Worm (Caenorhabditis elegans) whole organism, late embryonic: ENCODE measurements around the gene C25F6.1.

Experiments
- ceh-14 ChIP-seq: sonication (generic microtip); optimal IDR thresholded peaks from 2 replicates; lab custom pipeline; 2016; ENCODE audit warnings: missing genotype, missing genetic modification characterization, missing compliant biosample characterization
- ceh-18 ChIP-seq: sonication (generic microtip); optimal IDR thresholded peaks from 2 replicates; lab custom pipeline; 2016; ENCODE audit warnings: missing genetic modification characterization, missing compliant biosample characterization
- ceh-45 ChIP-seq: fragments of 200-800 bp; sonication (Bioruptor generic); IDR thresholded peaks from 2 replicates; pipeline ENCODE4 v1.3.6; 2022; ENCODE audit warnings: missing genetic modification reagents, missing genetic modification characterization, missing compliant biosample characterization
- hlh-13 ChIP-seq: fragments of 200-800 bp; sonication (Bioruptor generic); optimal IDR thresholded peaks from 2 replicates; lab custom pipeline; 2018; ENCODE audit warnings: mild to moderate bottlenecking, missing genetic modification characterization, missing compliant biosample characterization
- npax-4 ChIP-seq: sonication (generic microtip); optimal IDR thresholded peaks from 2 replicates; lab custom pipeline; 2016; ENCODE audit warnings: missing genetic modification characterization, missing compliant biosample characterization
- pha-4 ChIP-seq: fragments of 150-350 bp; optimal IDR thresholded peaks from 2 replicates; lab custom pipeline; 2018; ENCODE audit warnings: missing biosample characterization, missing genetic modification reagents, missing genetic modification characterization
- tbx-2 ChIP-seq: sonication (generic microtip); optimal IDR thresholded peaks from 2 replicates; lab custom pipeline; 2016; ENCODE audit warnings: missing genetic modification characterization, missing compliant biosample characterization

DNA sequence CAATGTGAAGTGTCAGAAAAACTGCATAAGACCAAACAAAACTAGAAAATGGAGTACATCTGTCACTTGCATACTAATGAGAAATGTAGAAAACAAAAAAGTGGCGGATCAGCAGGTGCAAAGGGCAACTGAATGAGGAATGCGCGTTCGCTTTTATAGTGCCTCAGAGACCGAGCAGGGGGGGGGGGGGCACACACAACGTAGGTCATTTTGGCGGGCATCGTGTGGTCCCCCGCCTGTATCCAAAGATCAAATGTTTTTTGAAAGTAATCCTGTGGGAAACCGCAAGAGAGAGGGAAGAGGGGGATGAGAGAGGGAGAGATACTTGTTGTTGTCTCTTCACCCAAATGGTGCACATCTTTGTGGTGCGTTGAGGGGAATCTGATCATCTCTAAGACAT, 32.1 kb downstream of the C25F6.1 start:
- peak; percentile 27 for TF ChIP-seq tbx-2 (tag; lab: Kevin White, UChicago)
- no peak for TF ChIP-seq ceh-45
- no peak for TF ChIP-seq pha-4 (tag; lab: Kevin White, UChicago)
- TF ChIP-seq npax-4 (tag; lab: Kevin White, UChicago) = no peak
- TF ChIP-seq ceh-14 = no peak
- TF ChIP-seq hlh-13 (GFP tag; lab: Kevin White, UChicago) = no peak
- TF ChIP-seq ceh-18 (tag; lab: Kevin White, UChicago) = no peak
